Worm (Caenorhabditis elegans): ENCODE data around the gene nspd-2.

nspd-2 gene

ce11 chrIV:9801418-9801817 is 42.4 kb upstream of the nspd-2 start:
- no peak for TF ChIP-seq aly-2 (tag; optimal IDR thresholded peaks at IDR 0.05)
- no peak for TF ChIP-seq spr-1 (tag; optimal IDR thresholded peaks at IDR 0.05)
- peak; percentile 63 for TF ChIP-seq nhr-102 (tag; optimal IDR thresholded peaks at IDR 0.05)
- no peak for TF ChIP-seq F37D6.2 (tag; optimal IDR thresholded peaks at IDR 0.05)
- peak in 1 of 2 experiments; percentile 70 for TF ChIP-seq lsy-2 (tag; optimal IDR thresholded peaks at IDR 0.05)
- TF ChIP-seq hif-1 (tag; optimal IDR thresholded peaks at IDR 0.05) = peak; percentile 24 to 79
- TF ChIP-seq zfp-3 (GFP tag; conservative IDR thresholded peaks at IDR 0.05) = 0 out of 2 replicates have a peak, but pooled peaks have one; percentile 33
- no peak for TF ChIP-seq lin-13 (GFP tag; optimal IDR thresholded peaks at IDR 0.05)
- no peak for TF ChIP-seq F44E2.7 (GFP tag; IDR thresholded peaks at IDR 0.05)
- TF ChIP-seq mdt-29 (GFP tag; IDR thresholded peaks at IDR 0.05) = peak; percentile 70
- TF ChIP-seq tra-1 (GFP tag; IDR thresholded peaks at IDR 0.05) = peak; percentile 97
- no peak for TF ChIP-seq nhr-25 (tag; optimal IDR thresholded peaks at IDR 0.05; ENCODE audit: borderline replicate concordance, insufficient read depth)
- no peak for TF ChIP-seq zag-1 (tag; optimal IDR thresholded peaks at IDR 0.05)
- peak; percentile 78 for TF ChIP-seq nhr-48 (tag; optimal IDR thresholded peaks at IDR 0.05)
- TF ChIP-seq mep-1 (tag; optimal IDR thresholded peaks at IDR 0.05) = peak; percentile 40
- TF ChIP-seq daf-16 (GFP tag; optimal IDR thresholded peaks at IDR 0.05) = peak in 1 of 2 experiments; percentile 40
- peak; percentile 92 for TF ChIP-seq daf-16 (tag; optimal IDR thresholded peaks at IDR 0.05)
- TF ChIP-seq F49E8.2 (tag; optimal IDR thresholded peaks at IDR 0.05; ENCODE audit: borderline replicate concordance) = no peak
- TF ChIP-seq hmg-1.1 (GFP tag; IDR thresholded peaks at IDR 0.05) = no peak
- peak; percentile 83 for TF ChIP-seq aha-1 (tag)
- TF ChIP-seq lin-1 (GFP tag; IDR thresholded peaks at IDR 0.05) = peak; percentile 95
- peak; percentile 98 for TF ChIP-seq dmd-6 (GFP tag; IDR thresholded peaks at IDR 0.05)
- TF ChIP-seq nhr-10 (tag; optimal IDR thresholded peaks at IDR 0.05) = peak; percentile 64
- no peak for TF ChIP-seq T26A8.4 (GFP tag; IDR thresholded peaks at IDR 0.05)
- TF ChIP-seq hlh-30 (tag; optimal IDR thresholded peaks at IDR 0.05; ENCODE audit: insufficient read depth) = peak; percentile 59
- 0 out of 2 replicates have a peak, but pooled peaks have one; percentile 24 for TF ChIP-seq nhr-41 (GFP tag; IDR thresholded peaks at IDR 0.05)
- TF ChIP-seq lim-7 (GFP tag; IDR thresholded peaks at IDR 0.05) = no peak
- peak; percentile 53 for TF ChIP-seq T20F7.1 (GFP tag; optimal IDR thresholded peaks at IDR 0.05)
- no peak for TF ChIP-seq nhr-111 (GFP tag; optimal IDR thresholded peaks at IDR 0.05)
- TF ChIP-seq ztf-7 (tag; optimal IDR thresholded peaks at IDR 0.05) = no peak
- TF ChIP-seq ZK337.2 (GFP tag; IDR thresholded peaks at IDR 0.05) = no peak
- peak; percentile 98 for TF ChIP-seq nhr-28 (tag; optimal IDR thresholded peaks at IDR 0.05)
- TF ChIP-seq lin-39 (tag; optimal IDR thresholded peaks at IDR 0.05) = no peak
- peak; percentile 41 for TF ChIP-seq gei-8 (GFP tag; optimal IDR thresholded peaks at IDR 0.05)
- TF ChIP-seq pqm-1 (tag; optimal IDR thresholded peaks at IDR 0.05) = peak; percentile 98
- no peak for TF ChIP-seq egl-43 (GFP tag; IDR thresholded peaks at IDR 0.05)
- no peak for TF ChIP-seq dmd-8 (GFP tag; IDR thresholded peaks at IDR 0.05)
- peak; percentile 18 to 66 for TF ChIP-seq unc-62 (GFP tag; optimal IDR thresholded peaks at IDR 0.05 in 1 of 2)
- TF ChIP-seq unc-62 (tag; optimal IDR thresholded peaks at IDR 0.05) = no peak
- TF ChIP-seq Y105C5A.15 (GFP tag; IDR thresholded peaks at IDR 0.05) = no peak
- no peak for TF ChIP-seq ZK546.5 (tag; optimal IDR thresholded peaks at IDR 0.05)
- TF ChIP-seq mxl-3 (GFP tag; optimal IDR thresholded peaks at IDR 0.05) = peak; percentile 28
- TF ChIP-seq mxl-2 (GFP tag; conservative IDR thresholded peaks at IDR 0.05) = no peak; the same call in 1 of the 2 replicates
- TF ChIP-seq mes-2 (tag; optimal IDR thresholded peaks at IDR 0.05; ENCODE audit: poor library complexity, severe bottlenecking) = peak; percentile 26
- no peak for TF ChIP-seq daf-8 (GFP tag; IDR thresholded peaks at IDR 0.05)
- TF ChIP-seq nhr-42 (GFP tag; IDR thresholded peaks at IDR 0.05) = no peak
- TF ChIP-seq tag-97 (GFP tag; IDR thresholded peaks at IDR 0.05) = no peak
- TF ChIP-seq pha-4 (GFP tag; IDR thresholded peaks at IDR 0.05) = peak; percentile 36; the same call in 1 of the 2 replicates
- no peak for TF ChIP-seq pha-4 (tag; optimal IDR thresholded peaks at IDR 0.05)
- TF ChIP-seq php-3 (GFP tag; IDR thresholded peaks at IDR 0.05) = peak; percentile 99
- peak; percentile 85 for TF ChIP-seq ceh-20 (GFP tag; IDR thresholded peaks at IDR 0.05)
- peak; percentile 96 for TF ChIP-seq hlh-11 (tag; optimal IDR thresholded peaks at IDR 0.05)
